Fruit fly (Drosophila melanogaster) whole organism, embryonic: Measurements from ENCODE around the gene SppL.
A peak's percentile ranks its signal among the peaks of the same experiment; 100 is the strongest.

Experiments used
- Ada2b ChIP-seq: fragments of 200-800 bp; sonication (Bioruptor generic); IDR thresholded peaks from 2 replicates; pipeline ENCODE4 v1.3.6; 2022; ENCODE audit warnings: missing biosample characterization, missing genetic modification characterization
- Atf-2 ChIP-seq: fragments of 200-800 bp; sonication (Bioruptor generic); optimal IDR thresholded peaks from 2 replicates; lab custom pipeline; 2016; ENCODE audit warnings: missing biosample characterization, missing genetic modification characterization
- Atf6 ChIP-seq: fragments of 200-800 bp; sonication (Bioruptor generic); IDR thresholded peaks from 2 replicates; pipeline ENCODE4 v1.3.6; 2022; ENCODE audit warnings: missing biosample characterization, missing genetic modification characterization
- Bgb ChIP-seq: fragments of 200-800 bp; sonication (Bioruptor generic); IDR thresholded peaks from 2 replicates; pipeline ENCODE4 v1.3.6; 2022; ENCODE audit warnings: missing biosample characterization, missing genetic modification characterization; ENCODE audit not compliant: partially characterized antibody
- CG10267 ChIP-seq: fragments of 200-800 bp; sonication (Bioruptor generic); optimal IDR thresholded peaks from 2 replicates; lab custom pipeline; 2018; ENCODE audit warnings: missing biosample characterization, mild to moderate bottlenecking, missing genetic modification characterization, moderate library complexity
- CG10543 ChIP-seq: fragments of 200-800 bp; sonication (Bioruptor generic); optimal IDR thresholded peaks from 3 replicates; lab custom pipeline; 2017; ENCODE audit warnings: missing biosample characterization, mild to moderate bottlenecking, missing genetic modification characterization, moderate library complexity
- CG11723 ChIP-seq: fragments of 200-800 bp; sonication (Bioruptor generic); optimal IDR thresholded peaks from 2 replicates; lab custom pipeline; 2017; ENCODE audit warnings: missing biosample characterization, mild to moderate bottlenecking, missing genetic modification characterization
- CG12071 ChIP-seq: fragments of 200-800 bp; sonication (Bioruptor generic); optimal IDR thresholded peaks from 3 replicates; lab custom pipeline; 2018; ENCODE audit warnings: missing biosample characterization, mild to moderate bottlenecking, missing genetic modification characterization
- CG12155 ChIP-seq: fragments of 200-800 bp; sonication (Bioruptor generic); optimal IDR thresholded peaks from 3 replicates; lab custom pipeline; 2016; ENCODE audit warnings: missing biosample characterization, missing genetic modification characterization
- CG13296 ChIP-seq: fragments of 200-800 bp; sonication (Bioruptor generic); optimal IDR thresholded peaks from 3 replicates; lab custom pipeline; 2018; ENCODE audit warnings: missing biosample characterization, mild to moderate bottlenecking, missing genetic modification characterization
- CG13624 ChIP-seq: fragments of 200-800 bp; sonication (Bioruptor generic); optimal IDR thresholded peaks from 2 replicates; lab custom pipeline; 2016; ENCODE audit warnings: missing biosample characterization, missing genetic modification characterization
- CG1603 ChIP-seq: fragments of 200-800 bp; sonication (Bioruptor generic); optimal IDR thresholded peaks from 2 replicates; lab custom pipeline; 2019; ENCODE audit warnings: missing biosample characterization, mild to moderate bottlenecking, missing genetic modification characterization, moderate library complexity
- CG17186 ChIP-seq: fragments of 200-800 bp; sonication (Bioruptor generic); optimal IDR thresholded peaks from 3 replicates; lab custom pipeline; 2017; ENCODE audit warnings: missing biosample characterization, missing genetic modification reagents, missing genetic modification characterization
- CG2120 ChIP-seq: fragments of 200-800 bp; sonication (Bioruptor generic); optimal IDR thresholded peaks from 3 replicates; lab custom pipeline; 2016; ENCODE audit warnings: missing biosample characterization, missing genetic modification characterization
- CG34224 ChIP-seq: fragments of 200-800 bp; sonication (Bioruptor generic); IDR thresholded peaks from 3 replicates; pipeline ENCODE4 v1.3.6; 2022; ENCODE audit warnings: missing biosample characterization, missing genetic modification characterization; ENCODE audit not compliant: partially characterized antibody
- CG42726 ChIP-seq: fragments of 200-800 bp; sonication (Bioruptor generic); IDR thresholded peaks from 2 replicates; pipeline ENCODE4 v1.3.6; 2022; ENCODE audit warnings: missing biosample characterization, missing genetic modification characterization; ENCODE audit not compliant: partially characterized antibody
- CG4328 ChIP-seq: fragments of 200-800 bp; sonication (Bioruptor generic); optimal IDR thresholded peaks from 3 replicates; lab custom pipeline; 2017; ENCODE audit warnings: missing biosample characterization, missing genetic modification reagents, missing genetic modification characterization
- CG4360 ChIP-seq: fragments of 200-800 bp; sonication (Bioruptor generic); IDR thresholded peaks from 2 replicates; pipeline ENCODE4 v1.3.6; 2022; ENCODE audit warnings: missing biosample characterization, missing genetic modification characterization
- CG9437 ChIP-seq: fragments of 200-800 bp; sonication (Bioruptor generic); optimal IDR thresholded peaks from 2 replicates; lab custom pipeline; 2018; ENCODE audit warnings: missing biosample characterization, mild to moderate bottlenecking, missing genetic modification characterization
- CHES-1-like ChIP-seq: fragments of 200-800 bp; sonication (Bioruptor generic); optimal IDR thresholded peaks from 2 replicates; lab custom pipeline; 2016; ENCODE audit warnings: missing biosample characterization, missing genetic modification characterization
- Camta ChIP-seq: fragments of 200-800 bp; sonication (Bioruptor generic); optimal IDR thresholded peaks from 2 replicates; lab custom pipeline; 2016; ENCODE audit warnings: missing biosample characterization, missing genetic modification characterization
- CkIIα-i1 ChIP-seq: fragments of 200-800 bp; sonication (Bioruptor generic); IDR thresholded peaks from 2 replicates; pipeline ENCODE4 v1.3.6; 2022; ENCODE audit warnings: missing biosample characterization, missing genetic modification characterization
- Dek ChIP-seq: fragments of 200-800 bp; sonication (Bioruptor generic); optimal IDR thresholded peaks from 3 replicates; lab custom pipeline; 2019; ENCODE audit warnings: missing biosample characterization, mild to moderate bottlenecking, missing genetic modification characterization, moderate library complexity
- Dref ChIP-seq: fragments of 200-800 bp; sonication (Bioruptor generic); IDR thresholded peaks from 2 replicates; pipeline ENCODE4 v1.3.6; 2022; ENCODE audit warnings: missing biosample characterization, missing genetic modification characterization
- HLH4C ChIP-seq: fragments of 200-800 bp; sonication (Bioruptor generic); IDR thresholded peaks from 3 replicates; pipeline ENCODE4 v1.3.6; 2022; ENCODE audit warnings: missing biosample characterization, missing genetic modification characterization; ENCODE audit not compliant: partially characterized antibody
- Hand ChIP-seq: fragments of 200-800 bp; sonication (Bioruptor generic); optimal IDR thresholded peaks from 2 replicates; lab custom pipeline; 2017; ENCODE audit warnings: mild to moderate bottlenecking, missing biosample characterization, missing genetic modification reagents, missing genetic modification characterization
- Max ChIP-seq: fragments of 200-800 bp; sonication (Bioruptor generic); optimal IDR thresholded peaks from 2 replicates; lab custom pipeline; 2016; ENCODE audit warnings: missing biosample characterization, mild to moderate bottlenecking, missing genetic modification characterization
- Opbp ChIP-seq: fragments of 200-800 bp; sonication (Bioruptor generic); IDR thresholded peaks from 3 replicates; pipeline ENCODE4 v1.3.6; 2022; ENCODE audit warnings: missing biosample characterization, missing genetic modification characterization; ENCODE audit not compliant: partially characterized antibody
- Rfx ChIP-seq: fragments of 200-800 bp; sonication (Bioruptor generic); IDR thresholded peaks from 2 replicates; pipeline ENCODE4 v1.3.6; 2022; ENCODE audit warnings: missing biosample characterization, missing genetic modification characterization
- amos ChIP-seq: fragments of 200-800 bp; sonication (Bioruptor generic); IDR thresholded peaks from 2 replicates; pipeline ENCODE4 v1.3.6; 2022; ENCODE audit warnings: missing biosample characterization, missing genetic modification characterization; ENCODE audit not compliant: partially characterized antibody
- aop ChIP-seq: fragments of 200-800 bp; sonication (Bioruptor generic); IDR thresholded peaks from 2 replicates; pipeline ENCODE4 v1.3.6; 2022; ENCODE audit warnings: missing biosample characterization, missing genetic modification characterization
- chn ChIP-seq: fragments of 200-800 bp; sonication (Bioruptor generic); optimal IDR thresholded peaks from 2 replicates; lab custom pipeline; 2016; ENCODE audit warnings: missing biosample characterization, missing genetic modification characterization
- ci ChIP-seq: fragments of 200-800 bp; sonication (Bioruptor generic); IDR thresholded peaks from 3 replicates; pipeline ENCODE4 v1.3.6; 2022; ENCODE audit warnings: missing biosample characterization, missing genetic modification characterization
- dm ChIP-seq: fragments of 200-800 bp; sonication (Bioruptor generic); optimal IDR thresholded peaks from 3 replicates; lab custom pipeline; 2016; ENCODE audit warnings: missing biosample characterization, missing genetic modification characterization
- dmrt99B ChIP-seq: fragments of 200-800 bp; sonication (Bioruptor generic); optimal IDR thresholded peaks from 2 replicates; lab custom pipeline; 2018; ENCODE audit warnings: missing biosample characterization, mild to moderate bottlenecking, missing genetic modification characterization, moderate library complexity
- fd64A ChIP-seq: fragments of 200-800 bp; sonication (Bioruptor generic); optimal IDR thresholded peaks from 3 replicates; lab custom pipeline; 2018; ENCODE audit warnings: missing biosample characterization, mild to moderate bottlenecking, missing genetic modification characterization
- gsb-n ChIP-seq: fragments of 200-800 bp; sonication (Bioruptor generic); optimal IDR thresholded peaks from 3 replicates; lab custom pipeline; 2018; ENCODE audit warnings: missing biosample characterization, mild to moderate bottlenecking, missing genetic modification characterization
- hbn ChIP-seq: fragments of 200-800 bp; sonication (Bioruptor generic); IDR thresholded peaks from 2 replicates; pipeline ENCODE4 v1.3.6; 2022; ENCODE audit warnings: missing biosample characterization, missing genetic modification characterization; ENCODE audit not compliant: partially characterized antibody
- klu ChIP-seq: fragments of 200-800 bp; sonication (Bioruptor generic); IDR thresholded peaks from 2 replicates; pipeline ENCODE4 v1.3.6; 2022; ENCODE audit warnings: missing biosample characterization, missing genetic modification characterization
- knrl ChIP-seq: fragments of 200-800 bp; sonication (Bioruptor generic); IDR thresholded peaks from 3 replicates; pipeline ENCODE4 v1.3.6; 2022; ENCODE audit warnings: missing biosample characterization, missing genetic modification characterization; ENCODE audit not compliant: partially characterized antibody
- mirr ChIP-seq: fragments of 200-800 bp; sonication (Bioruptor generic); optimal IDR thresholded peaks from 3 replicates; lab custom pipeline; 2018; ENCODE audit warnings: missing biosample characterization, mild to moderate bottlenecking, missing genetic modification characterization
- nerfin-1 ChIP-seq: fragments of 200-800 bp; sonication (Bioruptor generic); optimal IDR thresholded peaks from 3 replicates; lab custom pipeline; 2019; ENCODE audit warnings: missing biosample characterization, mild to moderate bottlenecking, missing genetic modification characterization, moderate library complexity
- nerfin-2 ChIP-seq: fragments of 200-800 bp; sonication (Bioruptor generic); IDR thresholded peaks from 2 replicates; pipeline ENCODE4 v1.3.6; 2022; ENCODE audit warnings: missing biosample characterization, missing genetic modification characterization; ENCODE audit not compliant: partially characterized antibody
- p53 ChIP-seq: fragments of 200-800 bp; sonication (Bioruptor generic); optimal IDR thresholded peaks from 2 replicates; lab custom pipeline; 2016; ENCODE audit warnings: missing biosample characterization, missing genetic modification characterization
- pb ChIP-seq: fragments of 200-800 bp; sonication (Bioruptor generic); optimal IDR thresholded peaks from 3 replicates; lab custom pipeline; 2016; ENCODE audit warnings: missing biosample characterization, missing genetic modification characterization
- pita ChIP-seq: fragments of 200-800 bp; sonication (Bioruptor generic); optimal IDR thresholded peaks from 2 replicates; lab custom pipeline; 2017; ENCODE audit warnings: missing biosample characterization, mild to moderate bottlenecking, missing genetic modification characterization
- sd ChIP-seq: fragments of 200-800 bp; sonication (Bioruptor generic); optimal IDR thresholded peaks from 3 replicates; lab custom pipeline; 2018; ENCODE audit warnings: missing biosample characterization, mild to moderate bottlenecking, missing genetic modification characterization, moderate library complexity
- sqz ChIP-seq: fragments of 200-800 bp; sonication (Bioruptor generic); optimal IDR thresholded peaks from 3 replicates; lab custom pipeline; 2018; ENCODE audit warnings: missing biosample characterization, mild to moderate bottlenecking, missing genetic modification characterization

The SppL gene

DNA sequence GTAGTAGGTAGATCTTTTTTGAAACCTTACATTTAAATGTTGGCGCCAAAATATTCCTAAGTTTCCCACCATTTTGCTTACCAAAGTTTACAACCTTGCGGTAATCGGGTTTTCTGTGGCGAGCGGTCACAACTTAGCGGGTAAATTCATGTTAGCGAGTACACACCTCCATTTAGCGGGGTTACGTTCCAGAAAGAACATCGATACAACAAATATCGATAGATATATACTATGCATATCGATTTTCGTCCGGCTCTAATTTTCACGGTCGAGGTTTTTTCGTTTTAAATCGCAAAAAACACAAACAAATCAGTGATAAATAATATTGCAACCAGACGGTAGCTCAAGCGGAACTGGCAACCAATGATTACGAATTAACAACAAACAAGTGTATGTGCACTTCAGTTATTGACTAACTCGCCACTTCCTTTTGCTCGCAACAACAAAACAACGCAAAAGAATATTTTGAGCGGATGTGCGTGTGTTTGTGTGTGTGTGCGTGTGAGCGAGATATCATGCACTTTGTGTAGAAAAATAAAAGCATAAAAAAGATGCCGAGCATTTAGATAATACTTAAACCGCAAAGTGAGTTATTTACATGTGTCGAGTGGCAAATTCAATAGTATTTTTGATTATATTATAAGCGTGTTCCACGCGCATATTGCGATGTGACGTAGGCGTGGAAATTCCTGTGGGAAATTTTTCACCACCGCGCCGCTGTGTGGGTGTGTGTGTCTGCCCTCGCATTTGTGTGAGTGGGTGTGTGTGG lies 6.7 kb downstream of the SppL start, which contains the start of gene Lnk (continued):
- peak; percentile 50 for TF ChIP-seq CG10543 (GFP tag; lab: Kevin White, UChicago)
- TF ChIP-seq sqz (GFP tag; lab: Kevin White, UChicago) = peak; percentile 14
- peak; percentile 77 for TF ChIP-seq CG13624
- peak; percentile 12 for TF ChIP-seq Hand (GFP tag; lab: Kevin White, UChicago)
- TF ChIP-seq knrl (GFP tag; lab: Robert Waterston, UW) = peak; percentile 88
- TF ChIP-seq CG10267 (tag; lab: Kevin White, UChicago) = peak; percentile 49
- TF ChIP-seq Rfx (GFP tag; lab: Robert Waterston, UW) = peak; percentile 61
- TF ChIP-seq Max (GFP tag; lab: Kevin White, UChicago) = peak; percentile 32
- TF ChIP-seq Bgb (GFP tag; lab: Robert Waterston, UW) = peak; percentile 96
- peak; percentile 83 for TF ChIP-seq CG1603 (tag; lab: Kevin White, UChicago)
- TF ChIP-seq chn (GFP tag; lab: Kevin White, UChicago) = peak; percentile 36
- TF ChIP-seq fd64A = no peak
- TF ChIP-seq CG9437 (GFP tag; lab: Kevin White, UChicago) = peak; percentile 3
- TF ChIP-seq CkIIα-i1 (GFP tag; lab: Robert Waterston, UW) = no peak
- peak; percentile 14 for TF ChIP-seq CG4328 (GFP tag; lab: Kevin White, UChicago)
- peak; percentile 97 for TF ChIP-seq amos
- TF ChIP-seq CG12155 (GFP tag; lab: Kevin White, UChicago) = peak; percentile 17
- peak; percentile 61; the same call in 2 of the 3 replicates for TF ChIP-seq ci
- peak; percentile 98 for TF ChIP-seq pita
- TF ChIP-seq dmrt99B = no peak
- peak; percentile 20 for TF ChIP-seq CG13296
- peak; percentile 53 for TF ChIP-seq CG17186 (GFP tag; lab: Kevin White, UChicago)
- TF ChIP-seq sd (tag; lab: Kevin White, UChicago) = peak; percentile 90
- no peak for TF ChIP-seq Camta (GFP tag; lab: Kevin White, UChicago)
- TF ChIP-seq nerfin-2 (GFP tag; lab: Robert Waterston, UW) = peak; percentile 68
- TF ChIP-seq Atf6 = peak; percentile 27; the same call in 1 of the 2 replicates
- peak; percentile 11 for TF ChIP-seq Dek
- TF ChIP-seq mirr (GFP tag; lab: Kevin White, UChicago) = peak; percentile 23
- peak; percentile 95 for TF ChIP-seq Opbp (GFP tag; lab: Robert Waterston, UW)
- peak; percentile 53 for TF ChIP-seq CG2120 (GFP tag; lab: Kevin White, UChicago)
- TF ChIP-seq dm (GFP tag; lab: Kevin White, UChicago) = no peak
- peak; percentile 34; the same call in 1 of the 2 replicates for TF ChIP-seq klu (GFP tag; lab: Robert Waterston, UW)
- TF ChIP-seq CG4360 (GFP tag; lab: Robert Waterston, UW) = peak; percentile 34; the same call in 1 of the 2 replicates
- peak; percentile 44; the same call in 1 of the 2 replicates for TF ChIP-seq aop
- peak; percentile 2 for TF ChIP-seq p53 (GFP tag; lab: Kevin White, UChicago)
- TF ChIP-seq pb (GFP tag; lab: Kevin White, UChicago) = no peak
- TF ChIP-seq Atf-2 (GFP tag; lab: Kevin White, UChicago) = no peak
- no peak for TF ChIP-seq CG11723
- TF ChIP-seq CG12071 = no peak
- peak; percentile 75 for TF ChIP-seq HLH4C
- peak; percentile 92 for TF ChIP-seq hbn (GFP tag; lab: Robert Waterston, UW)
- TF ChIP-seq gsb-n (tag; lab: Kevin White, UChicago) = peak; percentile 64
- peak; percentile 92 for TF ChIP-seq nerfin-1 (tag; lab: Kevin White, UChicago)
- peak; percentile 96 for TF ChIP-seq CG42726 (GFP tag; lab: Robert Waterston, UW)
- TF ChIP-seq CG34224 (GFP tag; lab: Robert Waterston, UW) = peak; percentile 82
- TF ChIP-seq Dref (GFP tag; lab: Robert Waterston, UW) = peak; percentile 98
- TF ChIP-seq Ada2b (GFP tag; lab: Robert Waterston, UW) = no peak
- TF ChIP-seq CHES-1-like (GFP tag; lab: Kevin White, UChicago) = peak; percentile 15
